Fruit fly (Drosophila melanogaster) whole organism, embryonic: Measurements from ENCODE around the gene CG45487.

Experiments
- CG10366 ChIP-seq: fragments of 200-800 bp; sonication (Bioruptor generic); IDR thresholded peaks from 2 replicates; pipeline ENCODE4 v1.3.6; 2022; ENCODE audit warnings: missing biosample characterization, missing genetic modification characterization
- CG11398 ChIP-seq: fragments of 200-800 bp; sonication (Bioruptor generic); optimal IDR thresholded peaks from 2 replicates; lab custom pipeline; 2016; ENCODE audit warnings: missing biosample characterization, missing genetic modification characterization
- CG11696 ChIP-seq: fragments of 200-800 bp; sonication (Bioruptor generic); IDR thresholded peaks from 2 replicates; pipeline ENCODE4 v1.3.6; 2022; ENCODE audit warnings: missing biosample characterization, missing genetic modification characterization
- CG12155 ChIP-seq: fragments of 200-800 bp; sonication (Bioruptor generic); optimal IDR thresholded peaks from 3 replicates; lab custom pipeline; 2016; ENCODE audit warnings: missing biosample characterization, missing genetic modification characterization
- CG12299 ChIP-seq: fragments of 200-800 bp; sonication (Bioruptor generic); optimal IDR thresholded peaks from 2 replicates; lab custom pipeline; 2018; ENCODE audit warnings: missing biosample characterization, mild to moderate bottlenecking, missing genetic modification characterization
- CG13123 ChIP-seq: fragments of 200-800 bp; sonication (Bioruptor generic); optimal IDR thresholded peaks from 2 replicates; lab custom pipeline; 2016; ENCODE audit warnings: missing biosample characterization, missing genetic modification characterization
- CG13424 ChIP-seq: fragments of 200-800 bp; sonication (Bioruptor generic); optimal IDR thresholded peaks from 2 replicates; lab custom pipeline; 2019; ENCODE audit warnings: missing biosample characterization, mild to moderate bottlenecking, missing genetic modification characterization, moderate library complexity
- CG13894 ChIP-seq: fragments of 200-800 bp; sonication (Bioruptor generic); optimal IDR thresholded peaks from 3 replicates; lab custom pipeline; 2018; ENCODE audit warnings: missing biosample characterization, mild to moderate bottlenecking, missing genetic modification characterization, moderate library complexity
- CG16779 ChIP-seq: fragments of 200-800 bp; sonication (Bioruptor generic); IDR thresholded peaks from 2 replicates; pipeline ENCODE4 v1.3.6; 2022; ENCODE audit warnings: missing biosample characterization, missing genetic modification characterization
- CG17359 ChIP-seq: fragments of 200-800 bp; sonication (Bioruptor generic); optimal IDR thresholded peaks from 3 replicates; lab custom pipeline; 2018; ENCODE audit warnings: missing biosample characterization, mild to moderate bottlenecking, missing genetic modification characterization, moderate library complexity
- CG2712 ChIP-seq: fragments of 200-800 bp; optimal IDR thresholded peaks from 3 replicates; lab custom pipeline; 2019; ENCODE audit warnings: missing biosample characterization, mild to moderate bottlenecking, missing genetic modification characterization, moderate library complexity
- CG30431 ChIP-seq: fragments of 200-800 bp; sonication (Bioruptor generic); optimal IDR thresholded peaks from 2 replicates; lab custom pipeline; 2017; ENCODE audit warnings: missing biosample characterization, missing genetic modification characterization
- CG32772 ChIP-seq: fragments of 200-800 bp; sonication (Bioruptor generic); IDR thresholded peaks from 2 replicates; pipeline ENCODE4 v1.3.6; 2022; ENCODE audit warnings: missing biosample characterization, missing genetic modification characterization
- CG33557 ChIP-seq: fragments of 200-800 bp; sonication (Bioruptor generic); optimal IDR thresholded peaks from 2 replicates; lab custom pipeline; 2019; ENCODE audit warnings: missing biosample characterization, mild to moderate bottlenecking, missing genetic modification characterization, moderate library complexity
- CG34422 ChIP-seq: fragments of 200-800 bp; sonication (Bioruptor generic); IDR thresholded peaks from 3 replicates; pipeline ENCODE4 v1.3.6; 2022; ENCODE audit warnings: missing biosample characterization, missing genetic modification characterization
- CG4820 ChIP-seq: fragments of 200-800 bp; sonication (Bioruptor generic); optimal IDR thresholded peaks from 3 replicates; lab custom pipeline; 2016; ENCODE audit warnings: missing biosample characterization, missing genetic modification characterization
- CG7357 ChIP-seq: fragments of 200-800 bp; sonication (Bioruptor generic); IDR thresholded peaks from 3 replicates; pipeline ENCODE4 v1.3.6; 2022; ENCODE audit warnings: missing biosample characterization, missing genetic modification characterization
- CG7963 ChIP-seq: fragments of 200-800 bp; sonication (Bioruptor generic); IDR thresholded peaks from 3 replicates; pipeline ENCODE4 v1.3.6; 2022; ENCODE audit warnings: missing biosample characterization, missing genetic modification characterization; ENCODE audit not compliant: partially characterized antibody
- CG9876 ChIP-seq: fragments of 200-800 bp; sonication (Bioruptor generic); optimal IDR thresholded peaks from 2 replicates; lab custom pipeline; 2016; ENCODE audit warnings: missing biosample characterization, missing genetic modification characterization
- Camta ChIP-seq: fragments of 200-800 bp; sonication (Bioruptor generic); optimal IDR thresholded peaks from 2 replicates; lab custom pipeline; 2016; ENCODE audit warnings: missing biosample characterization, missing genetic modification characterization
- CkIIα-i1 ChIP-seq: fragments of 200-800 bp; sonication (Bioruptor generic); IDR thresholded peaks from 2 replicates; pipeline ENCODE4 v1.3.6; 2022; ENCODE audit warnings: missing biosample characterization, missing genetic modification characterization
- D19A ChIP-seq: fragments of 200-800 bp; optimal IDR thresholded peaks from 3 replicates; lab custom pipeline; 2019; ENCODE audit warnings: missing biosample characterization, mild to moderate bottlenecking, missing genetic modification characterization, moderate library complexity
- Dfd ChIP-seq, 2 experiments: fragments of >200 bp; optimal IDR thresholded peaks; 2 replicates each; lab custom pipeline; 2017; ENCODE audit warnings: missing biosample characterization in 2 of 2, missing genetic modification characterization in 2 of 2
- Dip2 ChIP-seq: fragments of 200-800 bp; sonication (Bioruptor generic); IDR thresholded peaks from 2 replicates; pipeline ENCODE4 v1.3.6; 2022; ENCODE audit warnings: missing biosample characterization, missing genetic modification characterization
- Elba2 ChIP-seq: fragments of 200-800 bp; sonication (Bioruptor generic); optimal IDR thresholded peaks from 3 replicates; lab custom pipeline; 2016; ENCODE audit warnings: missing biosample characterization, missing genetic modification characterization
- HLH4C ChIP-seq: fragments of 200-800 bp; sonication (Bioruptor generic); IDR thresholded peaks from 3 replicates; pipeline ENCODE4 v1.3.6; 2022; ENCODE audit warnings: missing biosample characterization, missing genetic modification characterization; ENCODE audit not compliant: partially characterized antibody
- MTF-1 ChIP-seq: fragments of 200-800 bp; sonication (Bioruptor generic); optimal IDR thresholded peaks from 2 replicates; lab custom pipeline; 2018; ENCODE audit warnings: missing biosample characterization, mild to moderate bottlenecking, missing genetic modification characterization, borderline replicate concordance
- NK7.1 ChIP-seq: fragments of 200-800 bp; sonication (Bioruptor generic); optimal IDR thresholded peaks from 3 replicates; lab custom pipeline; 2016; ENCODE audit warnings: missing biosample characterization, missing genetic modification characterization
- Nf-YB ChIP-seq: fragments of 200-800 bp; sonication (Bioruptor generic); optimal IDR thresholded peaks from 3 replicates; lab custom pipeline; 2019; ENCODE audit warnings: missing biosample characterization, mild to moderate bottlenecking, missing genetic modification characterization, moderate library complexity
- Nf-YC ChIP-seq: fragments of 200-800 bp; optimal IDR thresholded peaks from 3 replicates; lab custom pipeline; 2019; ENCODE audit warnings: missing biosample characterization, mild to moderate bottlenecking, missing genetic modification characterization, moderate library complexity
- Oaz ChIP-seq: fragments of 200-800 bp; sonication (Bioruptor generic); IDR thresholded peaks from 2 replicates; pipeline ENCODE4 v1.3.6; 2022; ENCODE audit warnings: missing biosample characterization, missing genetic modification characterization
- Oli ChIP-seq: fragments of 200-800 bp; sonication (Bioruptor generic); optimal IDR thresholded peaks from 2 replicates; lab custom pipeline; 2018; ENCODE audit warnings: missing biosample characterization, mild to moderate bottlenecking, missing genetic modification characterization, moderate library complexity
- Sin3A ChIP-seq: fragments of >200 bp; optimal IDR thresholded peaks from 2 replicates; lab custom pipeline; 2018
- Sox100B ChIP-seq: fragments of 200-800 bp; sonication (Bioruptor generic); optimal IDR thresholded peaks from 3 replicates; lab custom pipeline; 2018; ENCODE audit warnings: missing biosample characterization, mild to moderate bottlenecking, missing genetic modification characterization
- TFAM ChIP-seq: fragments of 200-800 bp; sonication (Bioruptor generic); optimal IDR thresholded peaks from 2 replicates; lab custom pipeline; 2017; ENCODE audit warnings: missing biosample characterization, missing genetic modification characterization, inconsistent platforms
- Trl ChIP-seq, 3 experiments: fragments of >200 bp in 2 of 3; fragments of 200-800 bp in 1 of 3; sonication (Bioruptor generic) in 1 of 3; optimal IDR thresholded peaks; 2 replicates in 1 of 3; 3 replicates in 2 of 3; lab custom pipeline; 2016 to 2017; ENCODE audit warnings: missing biosample characterization in 1 of 3, missing genetic modification characterization in 1 of 3
- Xrp1 ChIP-seq: fragments of 200-800 bp; sonication (Bioruptor generic); IDR thresholded peaks from 2 replicates; pipeline ENCODE4 v1.3.6; 2022; ENCODE audit warnings: missing biosample characterization, missing genetic modification characterization
- ara ChIP-seq: fragments of 200-800 bp; sonication (Bioruptor generic); IDR thresholded peaks from 2 replicates; pipeline ENCODE4 v1.3.6; 2022; ENCODE audit warnings: missing biosample characterization, missing genetic modification characterization
- dan ChIP-seq: fragments of 200-800 bp; sonication (Bioruptor generic); IDR thresholded peaks from 2 replicates; pipeline ENCODE4 v1.3.6; 2022; ENCODE audit warnings: missing biosample characterization, missing genetic modification characterization
- en ChIP-seq: fragments of 200-800 bp; sonication (Bioruptor generic); optimal IDR thresholded peaks from 2 replicates; lab custom pipeline; 2016; ENCODE audit warnings: missing biosample characterization, missing genetic modification characterization
- eyg ChIP-seq: fragments of 200-800 bp; sonication (Bioruptor generic); optimal IDR thresholded peaks from 3 replicates; lab custom pipeline; 2016; ENCODE audit warnings: missing biosample characterization, missing genetic modification characterization
- fu2 ChIP-seq: fragments of 200-800 bp; sonication (Bioruptor generic); optimal IDR thresholded peaks from 2 replicates; lab custom pipeline; 2016; ENCODE audit warnings: missing biosample characterization, missing genetic modification characterization
- grau ChIP-seq: fragments of 200-800 bp; optimal IDR thresholded peaks from 3 replicates; lab custom pipeline; 2019; ENCODE audit warnings: missing biosample characterization, mild to moderate bottlenecking, missing genetic modification characterization, moderate library complexity
- ham ChIP-seq: fragments of 200-800 bp; sonication (Bioruptor generic); IDR thresholded peaks from 2 replicates; pipeline ENCODE4 v1.3.6; 2022; ENCODE audit warnings: missing biosample characterization, missing genetic modification characterization
- jigr1 ChIP-seq: fragments of 200-800 bp; sonication (Bioruptor generic); IDR thresholded peaks from 3 replicates; pipeline ENCODE4 v1.3.6; 2022; ENCODE audit warnings: missing biosample characterization, missing genetic modification characterization
- klu ChIP-seq: fragments of 200-800 bp; sonication (Bioruptor generic); IDR thresholded peaks from 2 replicates; pipeline ENCODE4 v1.3.6; 2022; ENCODE audit warnings: missing biosample characterization, missing genetic modification characterization
- otp ChIP-seq: fragments of 200-800 bp; sonication (Bioruptor generic); IDR thresholded peaks from 3 replicates; pipeline ENCODE4, ENCODE4 v1.3.6; 2022; ENCODE audit warnings: missing biosample characterization, missing genetic modification characterization
- p53 ChIP-seq: fragments of 200-800 bp; sonication (Bioruptor generic); optimal IDR thresholded peaks from 2 replicates; lab custom pipeline; 2016; ENCODE audit warnings: missing biosample characterization, missing genetic modification characterization
- rib ChIP-seq: fragments of 200-800 bp; sonication (Bioruptor generic); IDR thresholded peaks from 2 replicates; pipeline ENCODE4 v1.3.6; 2022; ENCODE audit warnings: missing biosample characterization, missing genetic modification characterization
- sim ChIP-seq: fragments of 200-800 bp; sonication (Bioruptor generic); IDR thresholded peaks from 2 replicates; pipeline ENCODE4 v1.3.6; 2022; ENCODE audit warnings: missing biosample characterization, missing genetic modification characterization
- tap ChIP-seq: fragments of 200-800 bp; optimal IDR thresholded peaks from 3 replicates; lab custom pipeline; 2019; ENCODE audit warnings: missing biosample characterization, mild to moderate bottlenecking, missing genetic modification characterization, moderate library complexity
- tin ChIP-seq: fragments of 200-800 bp; sonication (Bioruptor generic); optimal IDR thresholded peaks from 3 replicates; lab custom pipeline; 2016; ENCODE audit warnings: missing biosample characterization, missing genetic modification characterization
- zfh1 ChIP-seq: fragments of 200-800 bp; sonication (Bioruptor generic); IDR thresholded peaks from 3 replicates; pipeline ENCODE4 v1.3.6; 2022; ENCODE audit warnings: missing biosample characterization, missing genetic modification characterization

The CG45487 gene

dm6 chrX:19875059-19875458 is 40.0 kb downstream of the CG45487 start (continued):
- no peak for TF ChIP-seq dan
- TF ChIP-seq zfh1: no peak
- TF ChIP-seq CG4820 (GFP tag; lab: Kevin White, UChicago): peak; percentile 7
- 0 out of 3 replicates have a peak, but pooled peaks have one; percentile 9 for TF ChIP-seq CG7357 (GFP tag; lab: Robert Waterston, UW)
- no peak for TF ChIP-seq fu2 (GFP tag; lab: Kevin White, UChicago)
- TF ChIP-seq MTF-1: no peak
- no peak for TF ChIP-seq Oaz (GFP tag; lab: Robert Waterston, UW)
- no peak for TF ChIP-seq ara (GFP tag; lab: Robert Waterston, UW)
- no peak for TF ChIP-seq jigr1 (GFP tag; lab: Robert Waterston, UW)
- no peak for TF ChIP-seq CG13123
- TF ChIP-seq Elba2 (GFP tag; lab: Kevin White, UChicago): no peak
- no peak for TF ChIP-seq CG13894
- no peak for TF ChIP-seq CG16779 (GFP tag; lab: Robert Waterston, UW)
- peak; percentile 55 for TF ChIP-seq Sox100B
- peak; percentile 37; the same call in 1 of the 2 replicates for TF ChIP-seq Xrp1 (GFP tag; lab: Robert Waterston, UW)
- no peak for TF ChIP-seq CG32772 (GFP tag; lab: Robert Waterston, UW)
- no peak for TF ChIP-seq tin
- TF ChIP-seq CG2712 (tag; lab: Kevin White, UChicago): peak; percentile 34
- TF ChIP-seq Oli (tag; lab: Kevin White, UChicago): peak; percentile 48
- peak; percentile 29 for TF ChIP-seq CG17359
- no peak for TF ChIP-seq CG11696 (GFP tag; lab: Robert Waterston, UW)
- no peak for TF ChIP-seq klu
- peak; percentile 22 for TF ChIP-seq CG13424 (tag; lab: Kevin White, UChicago)
- no peak for TF ChIP-seq CG11398 (GFP tag; lab: Kevin White, UChicago)
- TF ChIP-seq Nf-YB: peak; percentile 27
- TF ChIP-seq otp (GFP tag; lab: Robert Waterston, UW): no peak
- no peak for TF ChIP-seq CG34422 (GFP tag; lab: Robert Waterston, UW)
- no peak for TF ChIP-seq CkIIα-i1 (GFP tag; lab: Robert Waterston, UW)
- no peak for TF ChIP-seq p53 (GFP tag; lab: Kevin White, UChicago)
- TF ChIP-seq grau (tag; lab: Kevin White, UChicago): peak; percentile 42
- TF ChIP-seq tap (tag; lab: Kevin White, UChicago): no peak
- no peak for TF ChIP-seq CG30431 (GFP tag; lab: Kevin White, UChicago)
- TF ChIP-seq Trl (optimal IDR thresholded peaks at IDR 0.05; lab: Kevin White, UChicago): no peak
- no peak for TF ChIP-seq Trl (GFP tag; optimal IDR thresholded peaks at IDR 0.05; lab: Kevin White, UChicago)
- no peak for TF ChIP-seq CG12299 (tag; lab: Kevin White, UChicago)
- no peak for TF ChIP-seq NK7.1 (GFP tag; lab: Kevin White, UChicago)
- TF ChIP-seq D19A: peak; percentile 44
- TF ChIP-seq sim (GFP tag; lab: Robert Waterston, UW): no peak
- TF ChIP-seq CG12155: no peak
- no peak for TF ChIP-seq Dfd (GFP tag; optimal IDR thresholded peaks at IDR 0.05; lab: Kevin White, UChicago)
- no peak for TF ChIP-seq CG33557 (GFP tag; lab: Kevin White, UChicago)
- no peak for TF ChIP-seq en (GFP tag; lab: Kevin White, UChicago)
- no peak for TF ChIP-seq Sin3A (lab: Kevin White, UChicago)
- TF ChIP-seq eyg (GFP tag; lab: Kevin White, UChicago): no peak
- no peak for TF ChIP-seq HLH4C (GFP tag; lab: Robert Waterston, UW)
- no peak for TF ChIP-seq ham (GFP tag; lab: Robert Waterston, UW)
- TF ChIP-seq CG10366: no peak
- no peak for TF ChIP-seq rib (GFP tag; lab: Robert Waterston, UW)
- no peak for TF ChIP-seq CG9876 (GFP tag; lab: Kevin White, UChicago)
- TF ChIP-seq Dip2 (GFP tag; lab: Robert Waterston, UW): no peak
- no peak for TF ChIP-seq CG7963
- TF ChIP-seq Nf-YC: no peak
- TF ChIP-seq Camta (GFP tag; lab: Kevin White, UChicago): no peak
- no peak for TF ChIP-seq TFAM (GFP tag; lab: Kevin White, UChicago)
